Fruit fly (Drosophila melanogaster) whole organism, pupa: Measurements from ENCODE around the gene CG33521.

Experiments used
- CG10348 ChIP-seq: fragments of 200-800 bp; sonication (Bioruptor generic); IDR thresholded peaks from 2 replicates; pipeline ENCODE4 v1.3.6; 2022; ENCODE audit warnings: missing biosample characterization, missing genetic modification characterization
- CG12605 ChIP-seq: fragments of 200-800 bp; sonication (Bioruptor generic); IDR thresholded peaks from 2 replicates; pipeline ENCODE4 v1.3.6; 2022; ENCODE audit warnings: missing biosample characterization, missing genetic modification characterization
- CG13204 ChIP-seq: fragments of 200-800 bp; sonication (Bioruptor generic); optimal IDR thresholded peaks from 2 replicates; lab custom pipeline; 2018; ENCODE audit warnings: missing biosample characterization, mild to moderate bottlenecking, missing genetic modification characterization, moderate library complexity
- CG14655 ChIP-seq: fragments of 200-800 bp; sonication (Bioruptor generic); optimal IDR thresholded peaks from 3 replicates; lab custom pipeline; 2017; ENCODE audit warnings: mild to moderate bottlenecking, missing biosample characterization, missing genetic modification reagents, missing genetic modification characterization
- CG15710 ChIP-seq: fragments of 200-800 bp; sonication (Bioruptor generic); optimal IDR thresholded peaks from 2 replicates; lab custom pipeline; 2018; ENCODE audit warnings: missing biosample characterization, mild to moderate bottlenecking, missing genetic modification characterization, moderate library complexity
- CG17806 ChIP-seq: fragments of 200-800 bp; sonication (Bioruptor generic); optimal IDR thresholded peaks from 2 replicates; lab custom pipeline; 2018; ENCODE audit warnings: missing biosample characterization, mild to moderate bottlenecking, missing genetic modification characterization, moderate library complexity
- CG32121 ChIP-seq: fragments of 200-800 bp; sonication (Bioruptor generic); IDR thresholded peaks from 2 replicates; pipeline ENCODE4 v1.3.6; 2022; ENCODE audit warnings: missing biosample characterization, missing genetic modification characterization
- CG34367 ChIP-seq: fragments of 200-800 bp; sonication (Bioruptor generic); optimal IDR thresholded peaks from 2 replicates; lab custom pipeline; 2018; ENCODE audit warnings: missing biosample characterization, mild to moderate bottlenecking, missing genetic modification characterization
- CG4496 ChIP-seq: fragments of 200-800 bp; sonication (Bioruptor generic); IDR thresholded peaks from 3 replicates; pipeline ENCODE4 v1.3.6; 2022; ENCODE audit warnings: missing biosample characterization, missing genetic modification characterization
- CG8159 ChIP-seq: fragments of 200-800 bp; sonication (Bioruptor generic); optimal IDR thresholded peaks from 3 replicates; lab custom pipeline; 2018; ENCODE audit warnings: missing biosample characterization, mild to moderate bottlenecking, missing genetic modification characterization, moderate library complexity
- CG8301 ChIP-seq: fragments of 200-800 bp; sonication (Bioruptor generic); optimal IDR thresholded peaks from 2 replicates; lab custom pipeline; 2018; ENCODE audit warnings: missing biosample characterization, mild to moderate bottlenecking, missing genetic modification characterization
- CG9948 ChIP-seq: fragments of 200-800 bp; sonication (Bioruptor generic); optimal IDR thresholded peaks from 2 replicates; lab custom pipeline; 2018; ENCODE audit warnings: missing biosample characterization, mild to moderate bottlenecking, missing genetic modification characterization, moderate library complexity
- D1 ChIP-seq: fragments of 200-800 bp; sonication (Bioruptor generic); optimal IDR thresholded peaks from 2 replicates; lab custom pipeline; 2018; ENCODE audit warnings: missing biosample characterization, mild to moderate bottlenecking, missing genetic modification characterization, moderate library complexity
- EcR ChIP-seq: fragments of 200-800 bp; sonication (Bioruptor generic); optimal IDR thresholded peaks from 3 replicates; lab custom pipeline; 2019; ENCODE audit warnings: missing biosample characterization, missing genetic modification characterization, mild to moderate bottlenecking, moderate library complexity, missing genetic modification reagents
- Ets98B ChIP-seq: fragments of 200-800 bp; sonication (Bioruptor generic); IDR thresholded peaks from 2 replicates; pipeline ENCODE4 v1.3.6; 2022; ENCODE audit warnings: missing biosample characterization, missing genetic modification characterization
- Pif1A ChIP-seq: fragments of 200-800 bp; sonication (Bioruptor generic); optimal IDR thresholded peaks from 3 replicates; lab custom pipeline; 2016; ENCODE audit warnings: missing biosample characterization, missing genetic modification characterization
- Pif1B ChIP-seq: fragments of 200-800 bp; sonication (Bioruptor generic); optimal IDR thresholded peaks from 3 replicates; lab custom pipeline; 2016; ENCODE audit warnings: missing biosample characterization, missing genetic modification characterization
- Snoo ChIP-seq: fragments of 200-800 bp; sonication (Bioruptor generic); optimal IDR thresholded peaks from 3 replicates; lab custom pipeline; 2017; ENCODE audit warnings: missing biosample characterization, mild to moderate bottlenecking, missing genetic modification characterization, inconsistent platforms
- fd96Ca ChIP-seq: fragments of 200-800 bp; sonication (Bioruptor generic); IDR thresholded peaks from 3 replicates; pipeline ENCODE4 v1.3.6; 2022; ENCODE audit warnings: missing biosample characterization, missing genetic modification characterization
- gl ChIP-seq: fragments of 200-800 bp; sonication (Bioruptor generic); optimal IDR thresholded peaks from 2 replicates; lab custom pipeline; 2018; ENCODE audit warnings: missing biosample characterization, mild to moderate bottlenecking, missing genetic modification characterization
- rn ChIP-seq: fragments of 200-800 bp; sonication (Bioruptor generic); IDR thresholded peaks from 2 replicates; pipeline ENCODE4 v1.3.6; 2022; ENCODE audit warnings: missing biosample characterization, missing genetic modification characterization

Gene CG33521

DNA sequence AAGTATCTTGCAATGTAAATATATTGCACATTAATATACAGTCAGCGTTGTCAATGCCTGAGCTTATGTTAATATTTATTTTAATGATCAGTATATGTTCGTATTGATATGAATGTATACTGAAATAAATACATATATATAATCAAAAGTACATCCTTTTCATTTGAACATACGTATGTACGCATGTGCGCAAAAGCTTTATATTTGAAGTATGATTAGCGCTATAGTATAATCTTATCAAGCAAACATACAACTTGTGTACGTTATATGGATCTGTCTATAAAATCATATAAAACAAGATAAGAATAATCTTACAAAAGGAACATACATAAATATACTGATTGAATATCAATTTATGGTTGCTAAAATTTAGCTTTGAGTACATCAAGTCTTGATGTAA, 13.6 kb downstream of the CG33521 start:
- TF ChIP-seq D1 (tag; lab: Kevin White, UChicago): peak; percentile 92
- peak; percentile 30 for TF ChIP-seq Pif1B (GFP tag; lab: Kevin White, UChicago)
- no peak for TF ChIP-seq CG8159 (tag; lab: Kevin White, UChicago)
- no peak for TF ChIP-seq CG15710

DNA sequence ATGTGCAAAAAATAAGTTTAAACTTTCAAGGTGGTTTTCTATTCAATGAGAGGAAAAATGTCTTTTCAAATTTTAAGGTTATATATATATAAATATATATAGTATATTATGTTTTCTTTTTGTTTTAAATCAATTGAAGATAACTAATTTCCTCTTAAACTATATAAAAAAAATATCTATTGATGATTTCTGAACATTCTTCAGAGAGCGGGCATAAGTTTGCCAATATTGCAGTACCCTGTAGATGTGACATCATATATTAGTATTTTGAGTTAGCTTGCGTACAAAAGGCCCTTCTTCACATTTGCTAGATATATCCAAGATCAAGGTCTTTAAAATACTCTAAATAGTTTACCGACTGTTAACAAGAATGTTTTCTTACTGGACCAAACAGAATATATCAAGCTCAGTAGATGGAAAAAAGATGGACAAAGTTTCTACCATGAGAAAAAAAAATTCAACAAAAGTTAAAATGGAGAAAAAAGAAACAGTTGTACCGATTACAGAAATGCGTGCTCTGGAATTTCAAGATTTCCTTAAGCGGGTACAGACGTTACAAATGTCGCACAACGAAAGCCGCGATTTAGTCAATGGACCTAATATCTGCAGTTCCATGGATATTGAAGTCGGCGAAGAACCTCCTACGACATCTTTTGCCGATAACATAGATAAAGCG, 33.3 kb downstream of the CG33521 start:
- TF ChIP-seq D1 (tag; lab: Kevin White, UChicago) (peak; percentile 71), Pif1B (GFP tag; lab: Kevin White, UChicago) (no peak)

DNA sequence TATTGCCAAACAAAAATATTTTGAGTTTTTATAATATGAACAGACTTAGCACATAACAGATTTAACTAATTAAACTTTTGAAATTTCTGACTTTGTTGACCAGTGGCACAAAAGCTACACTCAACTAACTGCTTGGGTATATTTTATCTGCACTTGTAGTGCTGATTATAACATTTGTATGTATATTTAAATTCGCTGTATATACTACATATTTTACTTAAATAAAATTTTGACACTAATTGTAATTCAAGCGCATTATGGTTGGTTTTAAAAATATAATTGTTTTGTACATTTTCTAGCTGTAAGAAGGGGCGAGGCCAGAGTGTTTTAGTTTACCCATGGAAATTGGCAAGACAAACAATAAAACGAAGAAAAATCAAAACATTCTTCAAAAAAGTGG, 38.7 kb downstream of the CG33521 start:
- no peak for TF ChIP-seq CG12605 (GFP tag; lab: Robert Waterston, UW)

DNA sequence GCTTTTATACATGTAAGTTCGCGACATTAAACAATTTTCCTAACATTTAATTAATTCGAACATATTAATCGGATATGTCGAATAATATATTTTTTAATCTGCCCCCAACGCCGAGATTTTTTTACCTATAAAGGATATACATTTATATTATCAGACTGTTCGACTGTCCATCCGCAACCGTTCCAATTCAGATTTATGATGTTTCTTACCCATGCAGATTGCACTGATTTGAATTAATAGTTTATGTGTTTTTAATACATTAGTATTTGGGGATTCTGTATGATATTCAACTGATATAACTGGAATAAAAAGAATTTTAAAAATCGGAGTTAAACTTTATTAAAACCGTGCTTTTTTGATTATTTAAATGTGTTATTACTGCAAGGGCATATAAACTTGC, 39.6 kb downstream of the CG33521 start:
- TF ChIP-seq rn (GFP tag; lab: Robert Waterston, UW) (no peak), CG14655 (GFP tag; lab: Kevin White, UChicago) (no peak), CG8159 (tag; lab: Kevin White, UChicago) (no peak), CG15710 (no peak), CG12605 (GFP tag; lab: Robert Waterston, UW) (no peak), D1 (tag; lab: Kevin White, UChicago) (no peak), EcR (GFP tag; lab: Kevin White, UChicago) (no peak), CG34367 (no peak), Ets98B (GFP tag; lab: Robert Waterston, UW) (no peak), CG4496 (no peak), Snoo (tag; lab: Kevin White, UChicago) (no peak), Pif1B (GFP tag; lab: Kevin White, UChicago) (no peak), CG32121 (GFP tag; lab: Robert Waterston, UW) (no peak), gl (tag; lab: Kevin White, UChicago) (no peak), CG10348 (GFP tag; lab: Robert Waterston, UW) (no peak), CG9948 (no peak), CG17806 (tag; lab: Kevin White, UChicago) (no peak), CG8301 (tag; lab: Kevin White, UChicago) (no peak), CG13204 (no peak), fd96Ca (no peak)
- TF ChIP-seq, all 21 proteins: peak for 0

DNA sequence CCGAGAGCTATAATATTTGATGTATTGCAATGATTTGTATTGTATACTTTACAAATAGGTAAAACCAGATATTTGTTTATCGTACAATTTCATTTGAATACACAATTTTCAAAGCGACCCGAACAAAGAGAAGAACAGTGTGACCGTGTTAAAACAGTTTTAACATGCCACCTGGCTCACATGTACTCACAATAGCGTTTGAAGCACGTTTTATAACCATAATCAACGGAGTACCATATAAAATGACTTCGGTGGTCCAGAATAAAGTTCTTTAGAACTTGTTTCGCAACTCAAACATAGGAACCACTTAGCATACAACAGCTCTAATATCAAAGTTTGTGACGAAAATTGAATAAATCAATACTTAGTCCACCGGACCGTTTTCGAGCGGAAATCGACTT, 45.0 kb downstream of the CG33521 start, which contains the start of the genes Dyrk3 and Cadps:
Gene Dyrk3, minus strand, starts transcription at position 150 of the 401 bp plus-strand sequence.
Gene Cadps, plus strand, starts transcription at position 274 of the 401 bp plus-strand sequence.
- TF ChIP-seq D1 (tag; lab: Kevin White, UChicago) (peak; percentile 64), Pif1B (GFP tag; lab: Kevin White, UChicago) (no peak)

DNA sequence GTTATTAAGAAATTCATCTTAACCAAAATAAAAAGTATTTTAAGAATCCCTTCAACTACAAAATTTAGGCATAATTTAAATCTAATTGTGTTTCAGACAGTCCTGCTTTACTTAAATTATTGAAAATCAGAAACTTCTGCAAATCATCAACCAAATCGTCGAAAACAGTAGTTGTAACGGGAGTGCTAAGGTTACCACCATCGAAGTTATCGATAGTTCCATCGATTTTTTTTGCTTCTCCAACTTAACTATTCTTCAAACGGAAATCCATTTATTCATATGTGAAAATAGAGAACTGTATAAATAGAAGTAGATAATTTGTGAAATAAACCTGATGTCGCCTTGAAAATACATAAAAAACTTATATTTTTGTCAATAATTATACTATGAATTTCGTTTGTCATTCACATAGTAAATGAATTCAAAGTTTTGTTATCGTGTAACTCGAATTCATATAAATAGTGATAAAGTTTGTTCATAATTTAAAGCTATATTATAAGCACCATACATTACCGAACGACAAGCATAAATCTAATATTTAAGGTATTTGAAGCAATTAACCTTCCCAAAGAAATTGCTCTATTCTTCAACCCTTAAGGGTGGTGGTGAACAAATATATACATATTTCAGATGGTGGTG, 46.2 kb downstream of the CG33521 start:
- TF ChIP-seq CG9948 (no peak), D1 (tag; lab: Kevin White, UChicago) (no peak), EcR (GFP tag; lab: Kevin White, UChicago) (no peak), Ets98B (GFP tag; lab: Robert Waterston, UW) (no peak), CG15710 (no peak), CG17806 (tag; lab: Kevin White, UChicago) (no peak), CG32121 (GFP tag; lab: Robert Waterston, UW) (no peak), CG4496 (no peak), rn (GFP tag; lab: Robert Waterston, UW) (no peak), CG13204 (no peak), CG8301 (tag; lab: Kevin White, UChicago) (no peak), CG8159 (tag; lab: Kevin White, UChicago) (no peak), CG14655 (GFP tag; lab: Kevin White, UChicago) (no peak)

DNA sequence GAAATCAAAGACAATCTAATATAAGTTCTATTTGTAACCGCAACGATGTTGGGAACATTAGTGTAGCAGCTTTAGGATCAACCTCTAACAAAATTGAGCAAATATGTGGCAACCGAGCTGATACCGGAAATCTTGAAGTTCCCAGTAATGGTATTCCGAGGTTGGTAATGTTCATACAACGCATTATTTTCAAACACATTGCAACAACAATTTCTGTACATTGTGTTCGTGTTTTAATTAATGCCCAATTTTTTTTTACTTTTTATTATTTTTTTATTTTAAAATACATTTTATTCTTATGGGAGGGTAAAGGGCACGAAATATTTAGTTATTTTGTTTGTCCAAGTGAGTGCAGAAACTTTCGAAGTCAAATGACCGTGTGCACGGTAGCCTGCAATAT, 47.8 kb downstream of the CG33521 start:
- no peak for TF ChIP-seq CG13204
- no peak for TF ChIP-seq fd96Ca
- no peak for TF ChIP-seq CG34367
- no peak for TF ChIP-seq rn (GFP tag; lab: Robert Waterston, UW)
- TF ChIP-seq Pif1B (GFP tag; lab: Kevin White, UChicago): no peak
- no peak for TF ChIP-seq gl (tag; lab: Kevin White, UChicago)
- no peak for TF ChIP-seq CG17806 (tag; lab: Kevin White, UChicago)
- TF ChIP-seq Pif1A (GFP tag; lab: Kevin White, UChicago): no peak
- TF ChIP-seq CG8301 (tag; lab: Kevin White, UChicago): no peak
- TF ChIP-seq Snoo (tag; lab: Kevin White, UChicago): no peak
- no peak for TF ChIP-seq CG4496
- no peak for TF ChIP-seq EcR (GFP tag; lab: Kevin White, UChicago)
- no peak for TF ChIP-seq CG12605 (GFP tag; lab: Robert Waterston, UW)
- TF ChIP-seq CG14655 (GFP tag; lab: Kevin White, UChicago): no peak
- TF ChIP-seq CG32121 (GFP tag; lab: Robert Waterston, UW): no peak
- no peak for TF ChIP-seq CG8159 (tag; lab: Kevin White, UChicago)
- TF ChIP-seq CG10348 (GFP tag; lab: Robert Waterston, UW): no peak
